Worm (Caenorhabditis elegans) whole organism, early embryonic: ENCODE measurements around the gene tomm-7.

Experiments
- B0310.2 ChIP-seq: sonication (generic microtip); optimal IDR thresholded peaks from 2 replicates; lab custom pipeline; 2016; ENCODE audit warnings: mild to moderate bottlenecking, missing genetic modification characterization, missing compliant biosample characterization
- F13C5.2 ChIP-seq: sonication (generic microtip); optimal IDR thresholded peaks from 2 replicates; lab custom pipeline; 2017; ENCODE audit warnings: mild to moderate bottlenecking, missing genetic modification characterization, inconsistent platforms, missing compliant biosample characterization
- aly-1 ChIP-seq: sonication (generic microtip); optimal IDR thresholded peaks from 2 replicates; lab custom pipeline; 2016; ENCODE audit warnings: missing genetic modification characterization, missing compliant biosample characterization
- ama-1 ChIP-seq: fragments of 150-350 bp; optimal IDR thresholded peaks from 2 replicates; lab custom pipeline; 2014
- ceh-13 ChIP-seq: fragments of 200-800 bp; sonication (Bioruptor generic); optimal IDR thresholded peaks from 2 replicates; lab custom pipeline; 2018; ENCODE audit warnings: mild to moderate bottlenecking, missing genetic modification characterization, missing compliant biosample characterization
- ceh-36 ChIP-seq: sonication (generic microtip); optimal IDR thresholded peaks from 2 replicates; lab custom pipeline; 2016; ENCODE audit warnings: missing genetic modification characterization, inconsistent platforms, missing compliant biosample characterization
- ets-7 ChIP-seq: sonication (generic microtip); optimal IDR thresholded peaks from 2 replicates; lab custom pipeline; 2016; ENCODE audit warnings: missing genotype, missing genetic modification characterization, missing compliant biosample characterization
- flt-1 ChIP-seq: fragments of 200-800 bp; sonication (Bioruptor generic); IDR thresholded peaks from 2 replicates; pipeline ENCODE4 v1.3.6; 2022; ENCODE audit warnings: missing genetic modification characterization, missing compliant biosample characterization
- hmbx-1 ChIP-seq: sonication (generic microtip); optimal IDR thresholded peaks from 2 replicates; lab custom pipeline; 2016; ENCODE audit warnings: mild to moderate bottlenecking, missing genetic modification characterization, missing compliant biosample characterization
- hmg-4 ChIP-seq: fragments of 200-800 bp; sonication (Bioruptor generic); optimal IDR thresholded peaks from 2 replicates; lab custom pipeline; 2018; ENCODE audit warnings: mild to moderate bottlenecking, missing genetic modification characterization, missing compliant biosample characterization
- hnd-1 ChIP-seq: sonication (generic microtip); optimal IDR thresholded peaks from 2 replicates; lab custom pipeline; 2016; ENCODE audit warnings: missing genetic modification characterization, missing compliant biosample characterization
- pes-1 ChIP-seq: fragments of 200-800 bp; sonication (Bioruptor generic); IDR thresholded peaks from 2 replicates; pipeline ENCODE4 v1.3.6; 2022; ENCODE audit warnings: missing genetic modification reagents, missing genetic modification characterization, missing compliant biosample characterization
- scrt-1 ChIP-seq: fragments of 200-800 bp; sonication (Bioruptor generic); IDR thresholded peaks from 2 replicates; pipeline ENCODE4 v1.3.6; 2022; ENCODE audit warnings: missing genetic modification characterization, missing compliant biosample characterization
- sea-1 ChIP-seq: fragments of 200-800 bp; sonication (Bioruptor generic); conservative IDR thresholded peaks from 2 replicates; pipeline ENCODE4 v1.3.6; 2022; ENCODE audit warnings: missing genetic modification characterization, missing compliant biosample characterization
- tbx-11 ChIP-seq: fragments of 200-800 bp; sonication (Bioruptor generic); IDR thresholded peaks from 2 replicates; pipeline ENCODE4 v1.3.6; 2022; ENCODE audit warnings: missing genetic modification characterization, missing compliant biosample characterization
- tbx-37 ChIP-seq: fragments of 200-800 bp; sonication (Bioruptor generic); conservative IDR thresholded peaks from 2 replicates; pipeline ENCODE4 v1.3.6; 2022; ENCODE audit warnings: missing genetic modification reagents, missing genetic modification characterization, missing compliant biosample characterization
- tra-4 ChIP-seq: sonication (generic microtip); optimal IDR thresholded peaks from 2 replicates; lab custom pipeline; 2017; ENCODE audit warnings: missing genetic modification characterization, missing compliant biosample characterization

Gene tomm-7

DNA sequence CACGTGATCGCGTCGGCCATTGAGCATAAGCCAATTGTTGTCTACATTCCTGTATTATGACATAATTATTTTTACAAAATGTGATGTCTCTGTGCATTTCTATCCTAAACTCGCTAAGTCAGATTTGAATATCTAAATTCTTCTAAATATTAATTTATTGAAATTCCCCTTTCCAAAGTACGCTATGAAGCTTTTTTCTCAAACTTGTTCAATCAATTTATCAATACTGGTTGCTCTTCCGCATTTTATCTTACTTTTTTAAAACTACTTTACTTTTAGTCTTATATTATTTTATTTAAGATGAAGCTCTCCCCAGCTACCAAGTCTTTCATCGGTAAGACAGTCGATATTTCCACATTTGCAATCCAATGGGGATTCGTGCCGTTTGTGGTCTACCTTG lies at the start of gene tomm-7:
Gene tomm-7 (plus strand): TSS at position 301 of the 400 bp plus-strand sequence.
- TF ChIP-seq ama-1 (lab: Kevin White, UChicago): no peak
- TF ChIP-seq tra-4 (tag; lab: Kevin White, UChicago): no peak
- no peak for TF ChIP-seq hmg-4 (GFP tag; lab: Kevin White, UChicago)
- TF ChIP-seq scrt-1 (GFP tag; lab: Robert Waterston, UW): no peak
- no peak for TF ChIP-seq tbx-11 (GFP tag; lab: Robert Waterston, UW)
- no peak for TF ChIP-seq flt-1
- TF ChIP-seq ceh-13 (GFP tag; lab: Kevin White, UChicago): no peak
- no peak for TF ChIP-seq hnd-1 (tag; lab: Kevin White, UChicago)
- TF ChIP-seq ets-7 (tag; lab: Kevin White, UChicago): no peak
- TF ChIP-seq pes-1 (GFP tag; lab: Robert Waterston, UW): no peak
- no peak for TF ChIP-seq aly-1
- no peak for TF ChIP-seq ceh-36 (tag; lab: Kevin White, UChicago)
- no peak for TF ChIP-seq tbx-37 (GFP tag; lab: Robert Waterston, UW)

DNA sequence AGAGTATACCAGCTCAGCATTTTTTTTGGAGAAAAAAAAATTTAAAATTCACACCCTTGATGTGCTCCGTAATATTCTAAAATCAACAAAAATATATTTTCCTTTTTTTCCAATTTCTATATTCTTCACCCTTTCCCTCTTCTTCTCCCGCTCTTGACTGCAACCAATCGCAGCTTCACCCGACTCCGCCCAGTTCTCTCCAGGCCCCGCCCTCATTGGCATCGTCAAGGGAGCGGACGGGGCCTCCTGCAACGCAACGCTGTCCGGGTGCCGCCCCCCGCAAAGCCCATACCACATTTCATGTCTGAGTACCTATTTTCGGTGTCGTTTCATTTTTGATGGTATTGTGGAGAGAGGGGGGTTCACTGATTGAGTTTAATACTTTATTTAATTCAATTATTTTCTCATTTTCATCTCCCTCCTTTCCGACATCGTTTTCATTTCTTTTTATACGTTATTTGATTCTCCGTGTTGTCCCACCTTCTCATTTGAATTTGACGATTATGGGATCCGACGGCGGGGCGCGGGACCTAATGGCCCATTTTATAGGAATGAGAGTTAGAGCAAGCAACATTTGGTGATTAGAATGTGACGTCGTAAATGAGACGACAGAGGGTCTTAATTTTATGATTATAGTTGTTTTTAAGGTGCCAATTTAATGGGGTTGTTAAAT lies 47.1 kb upstream of the tomm-7 start:
- no peak for TF ChIP-seq F13C5.2 (tag; lab: Kevin White, UChicago)
- no peak for TF ChIP-seq hmbx-1 (tag; lab: Kevin White, UChicago)
- TF ChIP-seq hmg-4 (GFP tag; lab: Kevin White, UChicago): no peak
- no peak for TF ChIP-seq sea-1 (GFP tag; lab: Robert Waterston, UW)
- TF ChIP-seq tbx-11 (GFP tag; lab: Robert Waterston, UW): no peak
- no peak for TF ChIP-seq scrt-1 (GFP tag; lab: Robert Waterston, UW)
- TF ChIP-seq tbx-37 (GFP tag; lab: Robert Waterston, UW): no peak
- TF ChIP-seq ceh-36 (tag; lab: Kevin White, UChicago): no peak
- no peak for TF ChIP-seq B0310.2 (tag; lab: Kevin White, UChicago)
- TF ChIP-seq ceh-13 (GFP tag; lab: Kevin White, UChicago): no peak
- no peak for TF ChIP-seq ama-1 (lab: Kevin White, UChicago)
- TF ChIP-seq hnd-1 (tag; lab: Kevin White, UChicago): no peak
- TF ChIP-seq ets-7 (tag; lab: Kevin White, UChicago): no peak
- no peak for TF ChIP-seq flt-1
- no peak for TF ChIP-seq aly-1
- no peak for TF ChIP-seq tra-4 (tag; lab: Kevin White, UChicago)
- no peak for TF ChIP-seq pes-1 (GFP tag; lab: Robert Waterston, UW)

ce11 chrIII:7814159-7815055 lies 45.0 kb upstream of the tomm-7 start, which contains the start of gene egl-5:
Gene egl-5 (plus strand): TSS chrIII:7814374.
- TF ChIP-seq tbx-11 (GFP tag; lab: Robert Waterston, UW) (no peak), ets-7 (tag; lab: Kevin White, UChicago) (no peak), sea-1 (GFP tag; lab: Robert Waterston, UW) (no peak), ama-1 (lab: Kevin White, UChicago) (no peak), B0310.2 (tag; lab: Kevin White, UChicago) (no peak), aly-1 (no peak), F13C5.2 (tag; lab: Kevin White, UChicago) (no peak)

- TF ChIP-seq F13C5.2 (tag; lab: Kevin White, UChicago) (no peak), B0310.2 (tag; lab: Kevin White, UChicago) (no peak), hmg-4 (GFP tag; lab: Kevin White, UChicago) (no peak), hnd-1 (tag; lab: Kevin White, UChicago) (no peak), hmbx-1 (tag; lab: Kevin White, UChicago) (no peak), tra-4 (tag; lab: Kevin White, UChicago) (no peak), ceh-13 (GFP tag; lab: Kevin White, UChicago) (no peak), flt-1 (no peak), tbx-37 (GFP tag; lab: Robert Waterston, UW) (no peak), sea-1 (GFP tag; lab: Robert Waterston, UW) (no peak), tbx-11 (GFP tag; lab: Robert Waterston, UW) (no peak)
These were observed 44.4 kb upstream of the tomm-7 start for ce11 chrIII:7815056-7815366.

ce11 chrIII:7815571-7816348 lies 43.7 kb upstream of the tomm-7 start:
- TF ChIP-seq hmg-4 (GFP tag; lab: Kevin White, UChicago) (no peak), tra-4 (tag; lab: Kevin White, UChicago) (no peak), B0310.2 (tag; lab: Kevin White, UChicago) (no peak), scrt-1 (GFP tag; lab: Robert Waterston, UW) (no peak), flt-1 (no peak), tbx-11 (GFP tag; lab: Robert Waterston, UW) (no peak), F13C5.2 (tag; lab: Kevin White, UChicago) (no peak), ceh-36 (tag; lab: Kevin White, UChicago) (no peak), ceh-13 (GFP tag; lab: Kevin White, UChicago) (no peak), hmbx-1 (tag; lab: Kevin White, UChicago) (no peak), aly-1 (no peak), ama-1 (lab: Kevin White, UChicago) (no peak), pes-1 (GFP tag; lab: Robert Waterston, UW) (no peak)

ce11 chrIII:7816463-7816862 lies 43.0 kb upstream of the tomm-7 start:
- TF ChIP-seq ets-7 (tag; lab: Kevin White, UChicago) (no peak), ceh-36 (tag; lab: Kevin White, UChicago) (no peak), B0310.2 (tag; lab: Kevin White, UChicago) (no peak)
